Worm (Caenorhabditis elegans): ENCODE results near the gene dyci-1.

dyci-1 gene

DNA sequence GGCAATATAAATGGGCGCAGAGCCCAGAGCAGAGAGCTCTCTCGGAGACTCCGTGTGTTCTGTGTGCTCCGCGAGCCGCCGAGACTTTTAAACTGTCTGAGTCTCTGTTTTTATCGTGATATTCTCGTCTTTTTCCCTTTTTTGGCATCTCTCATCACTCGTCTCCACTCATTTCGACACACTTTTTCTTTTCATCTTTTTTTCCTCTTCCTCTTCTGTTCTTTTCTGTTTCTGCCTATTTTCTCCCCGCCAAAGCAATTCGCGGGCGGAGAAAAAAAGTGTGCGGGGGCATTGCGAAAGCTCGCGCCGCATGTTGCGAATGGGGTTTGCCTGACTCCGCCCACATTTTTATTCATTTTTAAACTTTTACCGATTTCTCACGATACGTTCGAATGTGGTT, 28.7 kb downstream of the dyci-1 start (continued):
- peak; percentile 80 for TF ChIP-seq ctbp-1 (GFP tag; IDR thresholded peaks at IDR 0.05)
- peak; percentile 98 for TF ChIP-seq aha-1 (tag)
- peak; percentile 75 for TF ChIP-seq spr-1 (tag; optimal IDR thresholded peaks at IDR 0.05)
- 0 out of 2 replicates have a peak, but pooled peaks have one; percentile 39 for TF ChIP-seq ZK337.2 (GFP tag; IDR thresholded peaks at IDR 0.05)
- no peak for TF ChIP-seq lin-29 (GFP tag; IDR thresholded peaks at IDR 0.05)
- TF ChIP-seq hlh-11 (tag; optimal IDR thresholded peaks at IDR 0.05), result peak; percentile 87
- TF ChIP-seq ceh-32 (tag; optimal IDR thresholded peaks at IDR 0.05; ENCODE audit: poor library complexity), result no peak
- TF ChIP-seq hmg-1.1 (GFP tag; IDR thresholded peaks at IDR 0.05), result no peak; the same call in 1 of the 2 replicates
- peak; percentile 61 for TF ChIP-seq duxl-1 (tag; optimal IDR thresholded peaks at IDR 0.05; ENCODE audit: poor library complexity)
- peak; percentile 60; the same call in 1 of the 2 replicates for TF ChIP-seq madf-9 (GFP tag; conservative IDR thresholded peaks at IDR 0.05)
- peak; percentile 84 for TF ChIP-seq egl-43 (GFP tag; IDR thresholded peaks at IDR 0.05)
- TF ChIP-seq Y105C5A.15 (GFP tag; IDR thresholded peaks at IDR 0.05), result 0 out of 2 replicates have a peak, but pooled peaks have one; percentile 60
- peak; percentile 54; the same call in 1 of the 2 replicates for TF ChIP-seq zfp-3 (GFP tag; conservative IDR thresholded peaks at IDR 0.05)
- TF ChIP-seq zfp-2 (tag; optimal IDR thresholded peaks at IDR 0.05), result peak; percentile 48
- no peak for TF ChIP-seq Y5F2A.4 (GFP tag; optimal IDR thresholded peaks at IDR 0.05)
- TF ChIP-seq set-16 (GFP tag; IDR thresholded peaks at IDR 0.05), result peak; percentile 71
- TF ChIP-seq lin-13 (GFP tag; optimal IDR thresholded peaks at IDR 0.05), result peak; percentile 56
- TF ChIP-seq ceh-44 (GFP tag; IDR thresholded peaks at IDR 0.05), result peak; percentile 83
- TF ChIP-seq daf-8 (GFP tag; IDR thresholded peaks at IDR 0.05), result no peak
- peak; percentile 45 for TF ChIP-seq php-3 (GFP tag; IDR thresholded peaks at IDR 0.05)
- TF ChIP-seq F37D6.2 (tag; optimal IDR thresholded peaks at IDR 0.05), result peak; percentile 71
- peak; percentile 72 for TF ChIP-seq nhr-48 (tag; optimal IDR thresholded peaks at IDR 0.05)
- TF ChIP-seq F26F4.8 (GFP tag; conservative IDR thresholded peaks at IDR 0.05), result 0 out of 2 replicates have a peak, but pooled peaks have one; percentile 36
- peak; percentile 65 to 86 for TF ChIP-seq lsy-2 (tag; optimal IDR thresholded peaks at IDR 0.05)
- TF ChIP-seq unc-39 (tag; optimal IDR thresholded peaks at IDR 0.05), result no peak
- no peak for TF ChIP-seq nhr-25 (tag; optimal IDR thresholded peaks at IDR 0.05; ENCODE audit: borderline replicate concordance, insufficient read depth)
- TF ChIP-seq mep-1 (tag; optimal IDR thresholded peaks at IDR 0.05), result peak; percentile 92
- peak; percentile 3 for TF ChIP-seq attf-4 (tag; optimal IDR thresholded peaks at IDR 0.05)
- no peak for TF ChIP-seq ceh-82 (tag; optimal IDR thresholded peaks at IDR 0.05)
- peak; percentile 92 for TF ChIP-seq dve-1 (tag; optimal IDR thresholded peaks at IDR 0.05; ENCODE audit: insufficient read depth)
- TF ChIP-seq ceh-62 (tag; optimal IDR thresholded peaks at IDR 0.05), result no peak
- TF ChIP-seq nhr-42 (GFP tag; IDR thresholded peaks at IDR 0.05), result peak; percentile 57; the same call in 1 of the 2 replicates
- TF ChIP-seq nhr-77 (tag; optimal IDR thresholded peaks at IDR 0.05), result peak; percentile 68
- no peak for TF ChIP-seq Y75B8A.6 (GFP tag; IDR thresholded peaks at IDR 0.05)
- TF ChIP-seq ztf-11 (tag; optimal IDR thresholded peaks at IDR 0.05), result no peak
- no peak for TF ChIP-seq dmd-9 (GFP tag; IDR thresholded peaks at IDR 0.05)
- peak; percentile 94 for TF ChIP-seq nhr-6 (tag; optimal IDR thresholded peaks at IDR 0.05)
- peak; percentile 36 for TF ChIP-seq sdz-12 (GFP tag; optimal IDR thresholded peaks at IDR 0.05)
- no peak for TF ChIP-seq cey-2 (tag; optimal IDR thresholded peaks at IDR 0.05; ENCODE audit: borderline replicate concordance, insufficient read depth)
- peak; percentile 72 for TF ChIP-seq F49E8.2 (tag; optimal IDR thresholded peaks at IDR 0.05; ENCODE audit: borderline replicate concordance)
- TF ChIP-seq nhr-111 (GFP tag; optimal IDR thresholded peaks at IDR 0.05), result no peak
- TF ChIP-seq lin-15B (tag; optimal IDR thresholded peaks at IDR 0.05), result no peak
- TF ChIP-seq ces-1 (GFP tag; optimal IDR thresholded peaks at IDR 0.05), result peak; percentile 38
- TF ChIP-seq vab-7 (GFP tag; IDR thresholded peaks at IDR 0.05), result peak; percentile 51; the same call in 1 of the 2 replicates
- no peak for TF ChIP-seq lir-3 (tag; optimal IDR thresholded peaks at IDR 0.05)
- no peak for TF ChIP-seq ZK546.5 (tag; optimal IDR thresholded peaks at IDR 0.05)
- peak; percentile 34 for TF ChIP-seq spr-3 (GFP tag; optimal IDR thresholded peaks at IDR 0.05)
- TF ChIP-seq nhr-10 (tag; optimal IDR thresholded peaks at IDR 0.05), result peak; percentile 36
- TF ChIP-seq F10B5.3 (tag; optimal IDR thresholded peaks at IDR 0.05), result peak; percentile 4
- peak; percentile 61 for TF ChIP-seq pqm-1 (tag; optimal IDR thresholded peaks at IDR 0.05)

All from whole organism, L4 larva.